Fruit fly (Drosophila melanogaster) whole organism, pupa: ENCODE results near the gene Corp.

Experiments
- CG10348 ChIP-seq: fragments of 200-800 bp; sonication (Bioruptor generic); IDR thresholded peaks from 2 replicates; pipeline ENCODE4 v1.3.6; 2022; ENCODE audit warnings: missing biosample characterization, missing genetic modification characterization
- CG12605 ChIP-seq: fragments of 200-800 bp; sonication (Bioruptor generic); IDR thresholded peaks from 2 replicates; pipeline ENCODE4 v1.3.6; 2022; ENCODE audit warnings: missing biosample characterization, missing genetic modification characterization
- CG13204 ChIP-seq: fragments of 200-800 bp; sonication (Bioruptor generic); optimal IDR thresholded peaks from 2 replicates; lab custom pipeline; 2018; ENCODE audit warnings: missing biosample characterization, mild to moderate bottlenecking, missing genetic modification characterization, moderate library complexity
- CG14655 ChIP-seq: fragments of 200-800 bp; sonication (Bioruptor generic); optimal IDR thresholded peaks from 3 replicates; lab custom pipeline; 2017; ENCODE audit warnings: mild to moderate bottlenecking, missing biosample characterization, missing genetic modification reagents, missing genetic modification characterization
- CG15710 ChIP-seq: fragments of 200-800 bp; sonication (Bioruptor generic); optimal IDR thresholded peaks from 2 replicates; lab custom pipeline; 2018; ENCODE audit warnings: missing biosample characterization, mild to moderate bottlenecking, missing genetic modification characterization, moderate library complexity
- CG17806 ChIP-seq: fragments of 200-800 bp; sonication (Bioruptor generic); optimal IDR thresholded peaks from 2 replicates; lab custom pipeline; 2018; ENCODE audit warnings: missing biosample characterization, mild to moderate bottlenecking, missing genetic modification characterization, moderate library complexity
- CG32121 ChIP-seq: fragments of 200-800 bp; sonication (Bioruptor generic); IDR thresholded peaks from 2 replicates; pipeline ENCODE4 v1.3.6; 2022; ENCODE audit warnings: missing biosample characterization, missing genetic modification characterization
- CG34367 ChIP-seq: fragments of 200-800 bp; sonication (Bioruptor generic); optimal IDR thresholded peaks from 2 replicates; lab custom pipeline; 2018; ENCODE audit warnings: missing biosample characterization, mild to moderate bottlenecking, missing genetic modification characterization
- CG4496 ChIP-seq: fragments of 200-800 bp; sonication (Bioruptor generic); IDR thresholded peaks from 3 replicates; pipeline ENCODE4 v1.3.6; 2022; ENCODE audit warnings: missing biosample characterization, missing genetic modification characterization
- CG8159 ChIP-seq: fragments of 200-800 bp; sonication (Bioruptor generic); optimal IDR thresholded peaks from 3 replicates; lab custom pipeline; 2018; ENCODE audit warnings: missing biosample characterization, mild to moderate bottlenecking, missing genetic modification characterization, moderate library complexity
- CG8301 ChIP-seq: fragments of 200-800 bp; sonication (Bioruptor generic); optimal IDR thresholded peaks from 2 replicates; lab custom pipeline; 2018; ENCODE audit warnings: missing biosample characterization, mild to moderate bottlenecking, missing genetic modification characterization
- CG9948 ChIP-seq: fragments of 200-800 bp; sonication (Bioruptor generic); optimal IDR thresholded peaks from 2 replicates; lab custom pipeline; 2018; ENCODE audit warnings: missing biosample characterization, mild to moderate bottlenecking, missing genetic modification characterization, moderate library complexity
- D1 ChIP-seq: fragments of 200-800 bp; sonication (Bioruptor generic); optimal IDR thresholded peaks from 2 replicates; lab custom pipeline; 2018; ENCODE audit warnings: missing biosample characterization, mild to moderate bottlenecking, missing genetic modification characterization, moderate library complexity
- EcR ChIP-seq: fragments of 200-800 bp; sonication (Bioruptor generic); optimal IDR thresholded peaks from 3 replicates; lab custom pipeline; 2019; ENCODE audit warnings: missing biosample characterization, missing genetic modification characterization, mild to moderate bottlenecking, moderate library complexity, missing genetic modification reagents
- Ets98B ChIP-seq: fragments of 200-800 bp; sonication (Bioruptor generic); IDR thresholded peaks from 2 replicates; pipeline ENCODE4 v1.3.6; 2022; ENCODE audit warnings: missing biosample characterization, missing genetic modification characterization
- Pif1A ChIP-seq: fragments of 200-800 bp; sonication (Bioruptor generic); optimal IDR thresholded peaks from 3 replicates; lab custom pipeline; 2016; ENCODE audit warnings: missing biosample characterization, missing genetic modification characterization
- Pif1B ChIP-seq: fragments of 200-800 bp; sonication (Bioruptor generic); optimal IDR thresholded peaks from 3 replicates; lab custom pipeline; 2016; ENCODE audit warnings: missing biosample characterization, missing genetic modification characterization
- Snoo ChIP-seq: fragments of 200-800 bp; sonication (Bioruptor generic); optimal IDR thresholded peaks from 3 replicates; lab custom pipeline; 2017; ENCODE audit warnings: missing biosample characterization, mild to moderate bottlenecking, missing genetic modification characterization, inconsistent platforms
- fd96Ca ChIP-seq: fragments of 200-800 bp; sonication (Bioruptor generic); IDR thresholded peaks from 3 replicates; pipeline ENCODE4 v1.3.6; 2022; ENCODE audit warnings: missing biosample characterization, missing genetic modification characterization
- gl ChIP-seq: fragments of 200-800 bp; sonication (Bioruptor generic); optimal IDR thresholded peaks from 2 replicates; lab custom pipeline; 2018; ENCODE audit warnings: missing biosample characterization, mild to moderate bottlenecking, missing genetic modification characterization
- rn ChIP-seq: fragments of 200-800 bp; sonication (Bioruptor generic); IDR thresholded peaks from 2 replicates; pipeline ENCODE4 v1.3.6; 2022; ENCODE audit warnings: missing biosample characterization, missing genetic modification characterization

Gene Corp

dm6 chrX:8254739-8255326 lies 16.4 kb downstream of the Corp start:
- TF ChIP-seq Pif1B (GFP tag; lab: Kevin White, UChicago), result peak; percentile 32
- peak; percentile 56; the same call in 1 of the 2 replicates for TF ChIP-seq CG12605
- 0 out of 2 replicates have a peak, but pooled peaks have one; percentile 35 for TF ChIP-seq rn (GFP tag; lab: Robert Waterston, UW)
- TF ChIP-seq CG17806 (tag; lab: Kevin White, UChicago), result no peak
- no peak for TF ChIP-seq CG13204 (GFP tag; lab: Kevin White, UChicago)
- TF ChIP-seq EcR (GFP tag; lab: Kevin White, UChicago), result no peak
- no peak for TF ChIP-seq D1 (tag; lab: Kevin White, UChicago)
- peak; percentile 65 for TF ChIP-seq Pif1A (GFP tag; lab: Kevin White, UChicago)
- no peak for TF ChIP-seq CG15710 (tag; lab: Kevin White, UChicago)
- no peak for TF ChIP-seq CG34367
- peak; percentile 17 for TF ChIP-seq CG8159 (tag; lab: Kevin White, UChicago)
- no peak for TF ChIP-seq fd96Ca (GFP tag; lab: Robert Waterston, UW)
- peak; percentile 33 for TF ChIP-seq CG14655 (GFP tag; lab: Kevin White, UChicago)
- TF ChIP-seq Ets98B (GFP tag; lab: Robert Waterston, UW), result peak; percentile 75
- TF ChIP-seq CG9948 (tag; lab: Kevin White, UChicago), result no peak
- 0 out of 2 replicates have a peak, but pooled peaks have one; percentile 26 for TF ChIP-seq CG10348 (GFP tag; lab: Robert Waterston, UW)
- TF ChIP-seq gl (tag; lab: Kevin White, UChicago), result no peak
- TF ChIP-seq CG8301 (tag; lab: Kevin White, UChicago), result peak; percentile 12
- TF ChIP-seq CG32121 (GFP tag; lab: Robert Waterston, UW), result peak; percentile 71
- peak; percentile 81 for TF ChIP-seq CG4496 (GFP tag; lab: Robert Waterston, UW)
- TF ChIP-seq Snoo (tag; lab: Kevin White, UChicago), result peak; percentile 55

dm6 chrX:8252284-8252886 lies 18.8 kb downstream of the Corp start, which contains the start of gene CG1632:
Gene CG1632, plus strand, starts transcription at chrX:8252670.
- TF ChIP-seq Ets98B (GFP tag; lab: Robert Waterston, UW) (peak; percentile 67), D1 (tag; lab: Kevin White, UChicago) (no peak), CG13204 (GFP tag; lab: Kevin White, UChicago) (peak; percentile 36), fd96Ca (GFP tag; lab: Robert Waterston, UW) (peak; percentile 64; the same call in 2 of the 3 replicates), EcR (GFP tag; lab: Kevin White, UChicago) (no peak), CG12605 (peak; percentile 79), CG14655 (GFP tag; lab: Kevin White, UChicago) (peak; percentile 94), CG8159 (tag; lab: Kevin White, UChicago) (peak; percentile 78), CG32121 (GFP tag; lab: Robert Waterston, UW) (peak; percentile 69), CG10348 (GFP tag; lab: Robert Waterston, UW) (no peak), CG8301 (tag; lab: Kevin White, UChicago) (peak; percentile 93), Snoo (tag; lab: Kevin White, UChicago) (peak; percentile 77), CG17806 (tag; lab: Kevin White, UChicago) (peak; percentile 83), CG34367 (peak; percentile 77), CG9948 (tag; lab: Kevin White, UChicago) (peak; percentile 84), rn (GFP tag; lab: Robert Waterston, UW) (0 out of 2 replicates have a peak, but pooled peaks have one; percentile 28), Pif1A (GFP tag; lab: Kevin White, UChicago) (peak; percentile 81), CG15710 (tag; lab: Kevin White, UChicago) (peak; percentile 74), gl (tag; lab: Kevin White, UChicago) (peak; percentile 55), CG4496 (GFP tag; lab: Robert Waterston, UW) (peak; percentile 82), Pif1B (GFP tag; lab: Kevin White, UChicago) (peak; percentile 76)

- no peak for TF ChIP-seq Snoo (tag; lab: Kevin White, UChicago)
- TF ChIP-seq rn (GFP tag; lab: Robert Waterston, UW), result no peak
- TF ChIP-seq CG14655 (GFP tag; lab: Kevin White, UChicago), result no peak
- no peak for TF ChIP-seq CG34367
These were observed 19.8 kb downstream of the Corp start, which contains the start of gene ND-75 for dm6 chrX:8251268-8251996. Gene ND-75, minus strand, starts transcription at chrX:8251687.

dm6 chrX:8243966-8244895 lies 27.0 kb downstream of the Corp start, which contains the start of gene sni:
Gene sni, minus strand, starts transcription at chrX:8244016.
- TF ChIP-seq CG17806 (tag; lab: Kevin White, UChicago) (peak; percentile 29), rn (GFP tag; lab: Robert Waterston, UW) (no peak), CG12605 (peak; percentile 25; the same call in 1 of the 2 replicates), CG13204 (GFP tag; lab: Kevin White, UChicago) (no peak), EcR (GFP tag; lab: Kevin White, UChicago) (no peak), fd96Ca (GFP tag; lab: Robert Waterston, UW) (peak; percentile 11; the same call in 1 of the 3 replicates), CG14655 (GFP tag; lab: Kevin White, UChicago) (no peak), CG32121 (GFP tag; lab: Robert Waterston, UW) (peak; percentile 41; the same call in 1 of the 2 replicates), CG34367 (peak; percentile 4), CG8159 (tag; lab: Kevin White, UChicago) (peak; percentile 39), gl (tag; lab: Kevin White, UChicago) (peak; percentile 14), Pif1B (GFP tag; lab: Kevin White, UChicago) (no peak), CG8301 (tag; lab: Kevin White, UChicago) (peak; percentile 39), Ets98B (GFP tag; lab: Robert Waterston, UW) (peak; percentile 46), Snoo (tag; lab: Kevin White, UChicago) (peak; percentile 29), CG15710 (tag; lab: Kevin White, UChicago) (peak; percentile 20), Pif1A (GFP tag; lab: Kevin White, UChicago) (peak; percentile 46), CG4496 (GFP tag; lab: Robert Waterston, UW) (0 out of 3 replicates have a peak, but pooled peaks have one; percentile 43), CG10348 (GFP tag; lab: Robert Waterston, UW) (no peak), D1 (tag; lab: Kevin White, UChicago) (no peak), CG9948 (tag; lab: Kevin White, UChicago) (peak; percentile 40)
